Fruit fly (Drosophila melanogaster): ENCODE data around the gene RhoGEF64C.

dm6 chr3L:4702003-4702402 lies 9.4 kb downstream of the RhoGEF64C start:
- TF ChIP-seq CG32121 (GFP tag; IDR thresholded peaks at IDR 0.05) (no peak), CG8159 (tag; optimal IDR thresholded peaks at IDR 0.05) (peak; percentile 44), EcR (GFP tag; optimal IDR thresholded peaks at IDR 0.05) (no peak), Pif1A (GFP tag; optimal IDR thresholded peaks at IDR 0.05) (peak; percentile 25), gl (tag; optimal IDR thresholded peaks at IDR 0.05) (no peak), CG12605 (GFP tag; IDR thresholded peaks at IDR 0.05) (no peak), CG4496 (GFP tag; IDR thresholded peaks at IDR 0.05) (no peak), CG13204 (GFP tag; optimal IDR thresholded peaks at IDR 0.05) (no peak), fd96Ca (GFP tag; IDR thresholded peaks at IDR 0.05) (no peak), Pif1B (GFP tag; optimal IDR thresholded peaks at IDR 0.05) (no peak), D1 (tag; optimal IDR thresholded peaks at IDR 0.05) (no peak), CG9948 (tag; optimal IDR thresholded peaks at IDR 0.05) (peak; percentile 14), rn (GFP tag; IDR thresholded peaks at IDR 0.05) (no peak), CG8301 (tag; optimal IDR thresholded peaks at IDR 0.05) (no peak)
